Worm (Caenorhabditis elegans): ENCODE results near the gene lido-13.

Gene lido-13

ce11 chrII:3048989-3049388 is 5.1 kb downstream of the lido-13 start:
- no peak for TF ChIP-seq nhr-67 (tag; optimal IDR thresholded peaks at IDR 0.05)

- TF ChIP-seq pha-4 (tag; optimal IDR thresholded peaks at IDR 0.05) = no peak
- TF ChIP-seq hmg-11 (tag; optimal IDR thresholded peaks at IDR 0.05) = no peak
- no peak for TF ChIP-seq lin-39 (tag; optimal IDR thresholded peaks at IDR 0.05)
- no peak for TF ChIP-seq elt-1 (tag; optimal IDR thresholded peaks at IDR 0.05)
- no peak for TF ChIP-seq fkh-10 (GFP tag; optimal IDR thresholded peaks at IDR 0.05)
- TF ChIP-seq R02D3.7 (tag; optimal IDR thresholded peaks at IDR 0.05) = no peak
- TF ChIP-seq mdl-1 (tag; optimal IDR thresholded peaks at IDR 0.05) = no peak
- TF ChIP-seq fkh-2 (tag; optimal IDR thresholded peaks at IDR 0.05) = no peak
- TF ChIP-seq nhr-77 (tag; optimal IDR thresholded peaks at IDR 0.05) = no peak
- TF ChIP-seq ztf-11 (tag; optimal IDR thresholded peaks at IDR 0.05) = no peak
- TF ChIP-seq lsy-12 (tag; optimal IDR thresholded peaks at IDR 0.05) = no peak
These were observed 5.7 kb downstream of the lido-13 start, which contains the start of gene sri-28 for ce11 chrII:3048378-3048777. sri-28 (plus strand) TSS chrII:3048678.

- TF ChIP-seq jun-1 (tag; optimal IDR thresholded peaks at IDR 0.05) (no peak), nhr-23 (tag; optimal IDR thresholded peaks at IDR 0.05) (no peak), nhr-67 (tag; optimal IDR thresholded peaks at IDR 0.05) (no peak), aly-2 (tag; optimal IDR thresholded peaks at IDR 0.05) (no peak), skn-1 (tag; optimal IDR thresholded peaks at IDR 0.05) (no peak), nhr-12 (tag; optimal IDR thresholded peaks at IDR 0.05) (no peak), unc-39 (tag; optimal IDR thresholded peaks at IDR 0.05) (no peak), ztf-4 (tag; optimal IDR thresholded peaks at IDR 0.05) (no peak), mdl-1 (tag; optimal IDR thresholded peaks at IDR 0.05) (no peak), ceh-82 (tag; optimal IDR thresholded peaks at IDR 0.05) (no peak), fos-1 (tag; optimal IDR thresholded peaks at IDR 0.05) (no peak), nhr-28 (tag; optimal IDR thresholded peaks at IDR 0.05) (no peak), ZK546.5 (tag; optimal IDR thresholded peaks at IDR 0.05) (no peak), elt-3 (tag; optimal IDR thresholded peaks at IDR 0.05) (no peak), nhr-25 (tag; optimal IDR thresholded peaks at IDR 0.05) (no peak), lsy-12 (tag; optimal IDR thresholded peaks at IDR 0.05) (no peak), mml-1 (tag; optimal IDR thresholded peaks at IDR 0.05) (no peak), fkh-2 (tag; optimal IDR thresholded peaks at IDR 0.05) (no peak), nhr-43 (tag; optimal IDR thresholded peaks at IDR 0.05; ENCODE audit: poor library complexity, severe bottlenecking) (no peak), elt-2 (tag; optimal IDR thresholded peaks at IDR 0.05) (no peak)
These were observed 8.2 kb downstream of the lido-13 start, which contains the start of gene sri-30 for ce11 chrII:3045875-3046274. sri-30 (plus strand) TSS chrII:3046175.

ce11 chrII:3045422-3045821 is 8.7 kb downstream of the lido-13 start:
- TF ChIP-seq unc-62 (GFP tag; optimal IDR thresholded peaks at IDR 0.05) = no peak
- no peak for TF ChIP-seq lin-15B (tag; optimal IDR thresholded peaks at IDR 0.05)
- TF ChIP-seq sea-2 (GFP tag; optimal IDR thresholded peaks at IDR 0.05) = no peak
- TF ChIP-seq fkh-2 (tag; optimal IDR thresholded peaks at IDR 0.05) = no peak
- no peak for TF ChIP-seq nhr-25 (tag; optimal IDR thresholded peaks at IDR 0.05)
- no peak for TF ChIP-seq ceh-9 (tag; optimal IDR thresholded peaks at IDR 0.05)
- no peak for TF ChIP-seq mml-1 (tag; optimal IDR thresholded peaks at IDR 0.05)
- no peak for TF ChIP-seq nhr-67 (tag; optimal IDR thresholded peaks at IDR 0.05)
- no peak for TF ChIP-seq snpc-4 (tag; optimal IDR thresholded peaks at IDR 0.05)
- no peak for TF ChIP-seq elt-2 (tag; optimal IDR thresholded peaks at IDR 0.05)
- no peak for TF ChIP-seq ceh-28 (tag; optimal IDR thresholded peaks at IDR 0.05)
- no peak for TF ChIP-seq ceh-82 (tag; optimal IDR thresholded peaks at IDR 0.05)
- no peak for TF ChIP-seq nhr-23 (tag; optimal IDR thresholded peaks at IDR 0.05)
- TF ChIP-seq tbx-2 (tag; optimal IDR thresholded peaks at IDR 0.05) = no peak
- no peak for TF ChIP-seq lsy-12 (tag; optimal IDR thresholded peaks at IDR 0.05)
- TF ChIP-seq eor-1 (tag; optimal IDR thresholded peaks at IDR 0.05) = no peak
- TF ChIP-seq lin-39 (tag; optimal IDR thresholded peaks at IDR 0.05) = no peak

- TF ChIP-seq nhr-12 (tag; optimal IDR thresholded peaks at IDR 0.05) = no peak
- TF ChIP-seq nhr-76 (tag; optimal IDR thresholded peaks at IDR 0.05) = no peak
- TF ChIP-seq ama-1 (optimal IDR thresholded peaks at IDR 0.05) = no peak
- no peak for TF ChIP-seq daf-12 (tag; optimal IDR thresholded peaks at IDR 0.05)
- TF ChIP-seq aly-2 (tag; optimal IDR thresholded peaks at IDR 0.05) = no peak
- TF ChIP-seq fos-1 (tag; optimal IDR thresholded peaks at IDR 0.05) = no peak
- no peak for TF ChIP-seq unc-62 (GFP tag; optimal IDR thresholded peaks at IDR 0.05)
- TF ChIP-seq nhr-67 (tag; optimal IDR thresholded peaks at IDR 0.05) = no peak
- TF ChIP-seq nhr-77 (tag; optimal IDR thresholded peaks at IDR 0.05) = no peak
- no peak for TF ChIP-seq pha-4 (tag; optimal IDR thresholded peaks at IDR 0.05)
- no peak for TF ChIP-seq ceh-9 (tag; optimal IDR thresholded peaks at IDR 0.05)
- TF ChIP-seq zag-1 (tag; optimal IDR thresholded peaks at IDR 0.05) = no peak
- no peak for TF ChIP-seq ztf-4 (tag; optimal IDR thresholded peaks at IDR 0.05)
- no peak for TF ChIP-seq nhr-23 (tag; optimal IDR thresholded peaks at IDR 0.05)
- no peak for TF ChIP-seq nfya-1 (tag; optimal IDR thresholded peaks at IDR 0.05; ENCODE audit: insufficient read depth)
- no peak for TF ChIP-seq ZK546.5 (tag; optimal IDR thresholded peaks at IDR 0.05)
These were observed 10.1 kb downstream of the lido-13 start, which contains the start of gene sri-29 for ce11 chrII:3044023-3044422. sri-29 (plus strand) TSS chrII:3044323.

Measured in whole organism, L3 larva.